Worm (Caenorhabditis elegans): Measurements from ENCODE around the gene msrp-6.

DNA sequence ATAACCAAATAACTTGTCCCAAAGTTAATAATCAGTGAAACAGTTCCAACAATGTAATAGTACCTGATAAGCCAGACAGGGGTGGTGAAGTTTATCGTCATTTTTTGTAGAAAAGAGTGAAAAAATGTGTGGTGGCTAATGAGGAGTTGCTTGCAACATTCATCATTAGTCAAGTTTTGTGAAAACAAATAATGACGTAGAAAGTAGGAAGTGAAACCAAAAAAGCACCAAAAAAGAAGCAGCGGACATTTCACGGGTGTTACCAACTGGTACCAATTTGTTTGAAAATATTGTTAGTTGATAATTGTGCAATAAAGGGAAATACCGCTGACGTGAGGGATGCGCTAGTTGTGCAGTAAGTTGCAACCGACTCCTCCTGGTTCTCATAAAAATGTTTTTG, 33.8 kb upstream of the msrp-6 start, which contains the start of gene sri-36:
- TF ChIP-seq nhr-232 (tag; optimal IDR thresholded peaks at IDR 0.05) = no peak
- no peak for TF ChIP-seq tbx-7 (tag; optimal IDR thresholded peaks at IDR 0.05)
- TF ChIP-seq ceh-48 (tag; optimal IDR thresholded peaks at IDR 0.05) = no peak
- no peak for TF ChIP-seq hlh-15 (tag; optimal IDR thresholded peaks at IDR 0.05)
- TF ChIP-seq pqm-1 (tag; optimal IDR thresholded peaks at IDR 0.05) = no peak
- no peak for TF ChIP-seq ceh-14 (tag; optimal IDR thresholded peaks at IDR 0.05)
- TF ChIP-seq nhr-11 (tag; optimal IDR thresholded peaks at IDR 0.05) = no peak
- TF ChIP-seq gmeb-2 (tag; optimal IDR thresholded peaks at IDR 0.05) = no peak
- TF ChIP-seq rnt-1 (tag; optimal IDR thresholded peaks at IDR 0.05) = no peak
- TF ChIP-seq fkh-10 (GFP tag; optimal IDR thresholded peaks at IDR 0.05) = no peak
- no peak for TF ChIP-seq hlh-8 (tag; optimal IDR thresholded peaks at IDR 0.05)
- no peak for TF ChIP-seq unc-86 (tag; optimal IDR thresholded peaks at IDR 0.05)
- no peak for TF ChIP-seq ceh-22 (tag; optimal IDR thresholded peaks at IDR 0.05)

Measured in whole organism, late embryonic.